Worm (Caenorhabditis elegans): Measurements from ENCODE around the gene glb-5.

Gene glb-5

ce11 chrV:5584833-5585232 lies 26.1 kb downstream of the glb-5 start, which contains the start of gene CD4.11:
CD4.11 (plus strand) TSS chrV:5585133.
- TF ChIP-seq ceh-82 (tag; optimal IDR thresholded peaks at IDR 0.05) (no peak), pqm-1 (tag; optimal IDR thresholded peaks at IDR 0.05) (no peak), blmp-1 (tag; optimal IDR thresholded peaks at IDR 0.05) (peak; percentile 39)

ce11 chrV:5587042-5587441 lies 28.4 kb downstream of the glb-5 start:
- TF ChIP-seq swsn-7 (tag; optimal IDR thresholded peaks at IDR 0.05) (no peak), elt-3 (tag; optimal IDR thresholded peaks at IDR 0.05) (no peak), zip-4 (GFP tag; optimal IDR thresholded peaks at IDR 0.05) (no peak), hlh-4 (tag; optimal IDR thresholded peaks at IDR 0.05) (no peak), ceh-63 (GFP tag; optimal IDR thresholded peaks at IDR 0.05) (no peak), ceh-88 (GFP tag; IDR thresholded peaks at IDR 0.05) (no peak), fkh-4 (tag; optimal IDR thresholded peaks at IDR 0.05; ENCODE audit: borderline replicate concordance) (no peak), lin-13 (GFP tag; optimal IDR thresholded peaks at IDR 0.05) (no peak), nhr-71 (tag; optimal IDR thresholded peaks at IDR 0.05) (no peak), C16A3.4 (tag; optimal IDR thresholded peaks at IDR 0.05) (no peak), nhr-47 (tag; optimal IDR thresholded peaks at IDR 0.05) (no peak), lsy-2 (tag; optimal IDR thresholded peaks at IDR 0.05) (peak in 1 of 2 experiments; percentile 55), rnt-1 (tag; optimal IDR thresholded peaks at IDR 0.05) (peak; percentile 22), F16B12.6 (tag; optimal IDR thresholded peaks at IDR 0.05) (peak; percentile 35), ets-5 (GFP tag; IDR thresholded peaks at IDR 0.05) (no peak), skn-1 (tag; optimal IDR thresholded peaks at IDR 0.05) (peak; percentile 48), nhr-19 (GFP tag; conservative IDR thresholded peaks at IDR 0.05) (0 out of 2 replicates have a peak, but pooled peaks have one; percentile 11), sox-4 (tag; optimal IDR thresholded peaks at IDR 0.05) (no peak), blmp-1 (tag; optimal IDR thresholded peaks at IDR 0.05) (no peak), unc-98 (GFP tag; IDR thresholded peaks at IDR 0.05) (no peak), nhr-90 (tag; optimal IDR thresholded peaks at IDR 0.05; ENCODE audit: poor library complexity) (no peak), mdl-1 (tag; optimal IDR thresholded peaks at IDR 0.05) (no peak), nhr-84 (tag; optimal IDR thresholded peaks at IDR 0.05) (no peak), elt-2 (tag; optimal IDR thresholded peaks at IDR 0.05) (no peak), ztf-11 (tag; optimal IDR thresholded peaks at IDR 0.05) (no peak), snpc-4 (tag; optimal IDR thresholded peaks at IDR 0.05) (peak; percentile 95), pqm-1 (tag; optimal IDR thresholded peaks at IDR 0.05) (no peak), nhr-28 (tag; optimal IDR thresholded peaks at IDR 0.05) (no peak), nhr-77 (tag; optimal IDR thresholded peaks at IDR 0.05) (no peak), lin-15B (tag; optimal IDR thresholded peaks at IDR 0.05) (no peak), ceh-82 (tag; optimal IDR thresholded peaks at IDR 0.05) (peak in 1 of 3 experiments; percentile 8), efl-1 (optimal IDR thresholded peaks at IDR 0.05) (no peak), efl-1 (GFP tag; optimal IDR thresholded peaks at IDR 0.05 in 1 of 2) (peak in 1 of 2 experiments; percentile 65)

- TF ChIP-seq tlp-1 (tag; optimal IDR thresholded peaks at IDR 0.05) (no peak), ets-5 (GFP tag; IDR thresholded peaks at IDR 0.05) (no peak), nhr-12 (tag; optimal IDR thresholded peaks at IDR 0.05) (no peak), nhr-77 (tag; optimal IDR thresholded peaks at IDR 0.05) (no peak), nhr-71 (tag; optimal IDR thresholded peaks at IDR 0.05) (no peak), C04F5.9 (tag; optimal IDR thresholded peaks at IDR 0.05) (no peak), hlh-4 (tag; optimal IDR thresholded peaks at IDR 0.05) (no peak), ceh-8 (GFP tag; optimal IDR thresholded peaks at IDR 0.05) (no peak)
Measured at ce11 chrV:5587955-5588354, 29.3 kb downstream of the glb-5 start.

- TF ChIP-seq xbp-1 (tag; optimal IDR thresholded peaks at IDR 0.05) (no peak), efl-3 (GFP tag; optimal IDR thresholded peaks at IDR 0.05) (no peak), lin-13 (GFP tag; optimal IDR thresholded peaks at IDR 0.05) (no peak), ces-1 (GFP tag; optimal IDR thresholded peaks at IDR 0.05) (no peak), lin-15B (tag; optimal IDR thresholded peaks at IDR 0.05) (no peak), egl-13 (tag; optimal IDR thresholded peaks at IDR 0.05) (no peak), F16B12.6 (tag; optimal IDR thresholded peaks at IDR 0.05) (no peak), tlp-1 (tag; optimal IDR thresholded peaks at IDR 0.05) (no peak), hpl-2 (GFP tag; optimal IDR thresholded peaks at IDR 0.05) (no peak), aly-2 (tag; optimal IDR thresholded peaks at IDR 0.05) (no peak), ztf-11 (tag; optimal IDR thresholded peaks at IDR 0.05) (no peak), pax-3 (tag; optimal IDR thresholded peaks at IDR 0.05) (no peak), unc-86 (tag; optimal IDR thresholded peaks at IDR 0.05) (no peak), mab-9 (GFP tag; IDR thresholded peaks at IDR 0.05) (no peak), elt-2 (tag; optimal IDR thresholded peaks at IDR 0.05) (no peak), zag-1 (tag; optimal IDR thresholded peaks at IDR 0.05) (no peak), aha-1 (tag; optimal IDR thresholded peaks at IDR 0.05) (no peak), swsn-7 (tag; optimal IDR thresholded peaks at IDR 0.05) (no peak), unc-62 (GFP tag; optimal IDR thresholded peaks at IDR 0.05) (no peak)
Measured at ce11 chrV:5591887-5592286, 33.2 kb downstream of the glb-5 start.
